In the genomic region with DNA sequence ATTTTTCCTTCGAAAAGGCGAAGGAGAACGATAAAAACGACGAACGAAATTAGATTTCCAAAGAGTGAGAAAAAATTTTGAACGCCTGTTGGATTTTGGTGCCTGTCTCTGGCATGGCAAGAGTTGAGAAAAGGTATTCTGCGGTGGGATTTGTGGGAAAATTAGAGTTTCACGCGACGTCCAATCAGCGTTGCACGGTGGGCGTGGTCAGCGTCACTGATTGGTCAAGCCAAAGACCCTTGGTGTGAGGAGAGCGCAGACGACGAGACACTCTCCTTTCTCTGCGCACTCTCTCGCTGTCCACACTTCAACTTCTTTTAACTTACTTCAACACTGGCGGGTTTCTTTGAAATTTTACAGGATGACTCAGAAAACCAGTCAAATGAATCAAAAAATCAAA, we compare ENCODE assay signal across 3 worm cellular contexts.
A peak's percentile ranks its signal among the peaks of the same experiment; 100 is the strongest.
TF ChIP-seq lines count a peak whose summit lies in the region.

No protein-coding gene starts in this region.

TF ChIP-seq in whole organism, L3 larva, 47 proteins besides CTCF, POLR2A, EP300 and RAD21:
- no peak for TF ChIP-seq ceh-28 (tag; optimal IDR thresholded peaks at IDR 0.05; lab: Kevin White, UChicago)
- peak; percentile 51 for TF ChIP-seq nfya-1 (tag; optimal IDR thresholded peaks at IDR 0.05; lab: Kevin White, UChicago; ENCODE audit: insufficient read depth)
- no peak for TF ChIP-seq unc-62 (GFP tag; optimal IDR thresholded peaks at IDR 0.05; lab: Kevin White, UChicago)
- TF ChIP-seq hmg-11 (tag; optimal IDR thresholded peaks at IDR 0.05; lab: Kevin White, UChicago): no peak

TF ChIP-seq in whole organism, late embryonic, 69 proteins besides CTCF, POLR2A, EP300 and RAD21:
- peak; percentile 62 for TF ChIP-seq nfya-1 (tag; optimal IDR thresholded peaks at IDR 0.05; lab: Kevin White, UChicago)
- TF ChIP-seq ceh-9 (tag; optimal IDR thresholded peaks at IDR 0.05; lab: Kevin White, UChicago): no peak
- TF ChIP-seq sox-2 (GFP tag; IDR thresholded peaks at IDR 0.05; lab: Robert Waterston, UW): no peak
- TF ChIP-seq gmeb-2 (tag; optimal IDR thresholded peaks at IDR 0.05; lab: Kevin White, UChicago): no peak
- TF ChIP-seq ceh-2 (tag; optimal IDR thresholded peaks at IDR 0.05; lab: Kevin White, UChicago): no peak

TF ChIP-seq in whole organism, young adult, 124 proteins besides CTCF, POLR2A, EP300 and RAD21:
- TF ChIP-seq nfyb-1 (GFP tag; IDR thresholded peaks at IDR 0.05; lab: Robert Waterston, UW) (peak; percentile 66; the same call in 1 of the 2 replicates), ama-1 (optimal IDR thresholded peaks at IDR 0.05; lab: Kevin White, UChicago) (no peak), ama-1 (GFP tag; optimal IDR thresholded peaks at IDR 0.05; lab: Kevin White, UChicago) (no peak), zfh-2 (GFP tag; conservative IDR thresholded peaks at IDR 0.05; lab: Robert Waterston, UW) (peak; percentile 46)
TF ChIP-seq in whole organism, young adult: peak in this region for 2.
